Worm (Caenorhabditis elegans) whole organism, young adult: ENCODE data around the gene F59A6.11.

Experiments used
- B0019.2 ChIP-seq: fragments of 200-800 bp; sonication (Bioruptor generic); conservative IDR thresholded peaks from 2 replicates; pipeline ENCODE4 v1.3.6; 2022; ENCODE audit warnings: missing genetic modification reagents, missing genetic modification characterization, missing compliant biosample characterization
- B0261.1 ChIP-seq: sonication (generic microtip); optimal IDR thresholded peaks from 2 replicates; lab custom pipeline; 2016; ENCODE audit warnings: mild to moderate bottlenecking, missing genetic modification characterization, moderate library complexity, missing compliant biosample characterization
- C06A6.2 ChIP-seq: fragments of 200-800 bp; sonication (Bioruptor generic); conservative IDR thresholded peaks from 2 replicates; pipeline ENCODE4 v1.3.6; 2022; ENCODE audit warnings: missing genetic modification characterization, missing compliant biosample characterization
- F23B12.7 ChIP-seq: sonication (generic microtip); optimal IDR thresholded peaks from 2 replicates; lab custom pipeline; 2017; ENCODE audit warnings: missing genetic modification characterization, mild to moderate bottlenecking, missing compliant biosample characterization, antibody characterized with exemption, moderate library complexity; ENCODE audit not compliant: insufficient read depth
- F37B4.10 ChIP-seq: fragments of 200-800 bp; sonication (Bioruptor generic); IDR thresholded peaks from 2 replicates; pipeline ENCODE4 v1.3.6; 2022; ENCODE audit warnings: missing genetic modification characterization, missing compliant biosample characterization
- F52B5.7 ChIP-seq: sonication (generic microtip); optimal IDR thresholded peaks from 2 replicates; lab custom pipeline; 2016; ENCODE audit warnings: mild to moderate bottlenecking, missing genetic modification characterization, missing compliant biosample characterization
- F55B11.4 ChIP-seq: sonication (generic microtip); optimal IDR thresholded peaks from 2 replicates; lab custom pipeline; 2016; ENCODE audit warnings: missing compliant biosample characterization, missing genetic modification characterization, borderline replicate concordance; ENCODE audit not compliant: insufficient read depth
- F57C9.4 ChIP-seq: sonication (generic microtip); optimal IDR thresholded peaks from 2 replicates; lab custom pipeline; 2017; ENCODE audit warnings: mild to moderate bottlenecking, missing genetic modification characterization, missing compliant biosample characterization
- K11D2.4 ChIP-seq: fragments of 200-800 bp; sonication (Bioruptor generic); IDR thresholded peaks from 2 replicates; pipeline ENCODE4 v1.3.6; 2022; ENCODE audit warnings: missing genetic modification reagents, missing genetic modification characterization, missing compliant biosample characterization
- T07F8.4 ChIP-seq: sonication (generic microtip); optimal IDR thresholded peaks from 2 replicates; lab custom pipeline; 2016; ENCODE audit warnings: mild to moderate bottlenecking, missing genetic modification characterization, moderate library complexity, missing compliant biosample characterization
- Y53F4B.3 ChIP-seq: fragments of 200-800 bp; sonication (Bioruptor generic); IDR thresholded peaks from 2 replicates; pipeline ENCODE4 v1.3.6; 2022; ENCODE audit warnings: missing genetic modification reagents, missing genetic modification characterization, missing compliant biosample characterization
- ama-1 ChIP-seq, 3 experiments: fragments of 150-350 bp in 1 of 3; sonication (generic microtip) in 2 of 3; optimal IDR thresholded peaks; 2 replicates each; lab custom pipeline; 2014 to 2018; ENCODE audit warnings: missing biosample characterization in 2 of 3, missing genetic modification characterization in 2 of 3, missing genetic modification reagents in 2 of 3
- aptf-2 ChIP-seq: fragments of 200-800 bp; sonication (Bioruptor generic); conservative IDR thresholded peaks from 2 replicates; pipeline ENCODE4 v1.3.6; 2022; ENCODE audit warnings: missing genetic modification reagents, missing genetic modification characterization, missing compliant biosample characterization
- athp-1 ChIP-seq: sonication (generic microtip); optimal IDR thresholded peaks from 2 replicates; lab custom pipeline; 2017; ENCODE audit warnings: mild to moderate bottlenecking, missing genetic modification characterization, missing compliant biosample characterization
- attf-3 ChIP-seq: fragments of 200-800 bp; sonication (Bioruptor generic); conservative IDR thresholded peaks from 2 replicates; pipeline ENCODE4 v1.3.6; 2022; ENCODE audit warnings: missing genetic modification reagents, missing genetic modification characterization, missing compliant biosample characterization
- attf-5 ChIP-seq: fragments of 200-800 bp; sonication (Bioruptor generic); optimal IDR thresholded peaks from 2 replicates; lab custom pipeline; 2018; ENCODE audit warnings: mild to moderate bottlenecking, missing genetic modification characterization, missing compliant biosample characterization
- attf-6 ChIP-seq: fragments of 200-800 bp; sonication (Bioruptor generic); IDR thresholded peaks from 2 replicates; pipeline ENCODE4 v1.3.6; 2022; ENCODE audit warnings: missing genetic modification reagents, missing genetic modification characterization, missing compliant biosample characterization
- ccch-3 ChIP-seq: fragments of 200-800 bp; sonication (Bioruptor generic); optimal IDR thresholded peaks from 2 replicates; lab custom pipeline; 2018; ENCODE audit warnings: mild to moderate bottlenecking, missing genetic modification characterization, missing compliant biosample characterization
- cebp-2 ChIP-seq: fragments of 200-800 bp; sonication (Bioruptor generic); IDR thresholded peaks from 2 replicates; pipeline ENCODE4 v1.3.6; 2022; ENCODE audit warnings: missing genetic modification characterization, missing compliant biosample characterization
- ceh-58 ChIP-seq: fragments of 200-800 bp; sonication (Bioruptor generic); IDR thresholded peaks from 2 replicates; pipeline ENCODE4 v1.3.6; 2022; ENCODE audit warnings: missing genetic modification characterization, missing compliant biosample characterization
- ceh-79 ChIP-seq: sonication (generic microtip); optimal IDR thresholded peaks from 2 replicates; lab custom pipeline; 2017; ENCODE audit warnings: mild to moderate bottlenecking, missing genetic modification characterization, missing compliant biosample characterization
- dox-1 ChIP-seq: fragments of 200-800 bp; sonication (Bioruptor generic); IDR thresholded peaks from 2 replicates; pipeline ENCODE4 v1.3.6; 2022; ENCODE audit warnings: missing genetic modification reagents, missing genetic modification characterization, missing compliant biosample characterization
- egl-44 ChIP-seq: fragments of 200-800 bp; sonication (Bioruptor generic); IDR thresholded peaks from 2 replicates; pipeline ENCODE4 v1.3.6; 2022; ENCODE audit warnings: missing genetic modification reagents, missing genetic modification characterization, missing compliant biosample characterization
- ekl-4 ChIP-seq: fragments of 200-800 bp; sonication (Bioruptor generic); IDR thresholded peaks from 2 replicates; pipeline ENCODE4 v1.3.6; 2022; ENCODE audit warnings: missing genetic modification reagents, missing genetic modification characterization, missing compliant biosample characterization
- fkh-3 ChIP-seq: sonication (generic microtip); optimal IDR thresholded peaks from 2 replicates; lab custom pipeline; 2016; ENCODE audit warnings: mild to moderate bottlenecking, missing genetic modification characterization, missing compliant biosample characterization
- gei-17 ChIP-seq: fragments of 200-800 bp; sonication (Bioruptor generic); optimal IDR thresholded peaks from 2 replicates; lab custom pipeline; 2018; ENCODE audit warnings: mild to moderate bottlenecking, missing genetic modification characterization, missing compliant biosample characterization
- hmg-20 ChIP-seq: fragments of 200-800 bp; sonication (Bioruptor generic); IDR thresholded peaks from 2 replicates; pipeline ENCODE4 v1.3.6; 2022; ENCODE audit warnings: missing genetic modification reagents, missing genetic modification characterization, missing compliant biosample characterization
- let-607 ChIP-seq, 2 experiments: fragments of 200-800 bp in 1 of 2; sonication (Bioruptor generic) in 1 of 2; sonication (generic microtip) in 1 of 2; optimal IDR thresholded peaks; 2 replicates each; lab custom pipeline; 2016 to 2018; ENCODE audit warnings: mild to moderate bottlenecking in 2 of 2, missing compliant biosample characterization in 2 of 2, missing genetic modification characterization in 2 of 2, moderate library complexity in 2 of 2, missing genotype in 1 of 2
- lin-35 ChIP-seq, 3 experiments: fragments of 150-350 bp in 2 of 3; sonication (generic microtip) in 1 of 3; optimal IDR thresholded peaks; 2 replicates each; lab custom pipeline; 2014 to 2018; ENCODE audit warnings: missing biosample characterization in 3 of 3, missing genetic modification characterization in 3 of 3, missing genetic modification reagents in 3 of 3
- lir-1 ChIP-seq: fragments of 200-800 bp; sonication (Bioruptor generic); conservative IDR thresholded peaks from 2 replicates; pipeline ENCODE4 v1.3.6; 2022; ENCODE audit warnings: missing genetic modification reagents, missing genetic modification characterization, missing compliant biosample characterization
- madf-10 ChIP-seq: sonication (generic microtip); optimal IDR thresholded peaks from 2 replicates; lab custom pipeline; 2016; ENCODE audit warnings: mild to moderate bottlenecking, missing genetic modification characterization, missing compliant biosample characterization
- madf-3 ChIP-seq: fragments of 200-800 bp; sonication (Bioruptor generic); IDR thresholded peaks from 2 replicates; pipeline ENCODE4 v1.3.6; 2022; ENCODE audit warnings: missing genetic modification reagents, missing genetic modification characterization, missing compliant biosample characterization
- mcd-1 ChIP-seq: fragments of 200-800 bp; sonication (Bioruptor generic); IDR thresholded peaks from 2 replicates; pipeline ENCODE4 v1.3.6; 2022; ENCODE audit warnings: missing genetic modification reagents, missing genetic modification characterization, missing compliant biosample characterization
- nfyb-1 ChIP-seq: fragments of 200-800 bp; sonication (Bioruptor generic); IDR thresholded peaks from 2 replicates; pipeline ENCODE4 v1.3.6; 2022; ENCODE audit warnings: missing genetic modification reagents, missing genetic modification characterization, missing compliant biosample characterization
- nhr-179 ChIP-seq: sonication (generic microtip); optimal IDR thresholded peaks from 2 replicates; lab custom pipeline; 2016; ENCODE audit warnings: mild to moderate bottlenecking, missing genetic modification characterization, missing compliant biosample characterization
- nhr-90 ChIP-seq: sonication (generic microtip); optimal IDR thresholded peaks from 2 replicates; lab custom pipeline; 2016; ENCODE audit warnings: missing genotype, mild to moderate bottlenecking, missing genetic modification characterization, missing compliant biosample characterization
- pha-4 ChIP-seq: fragments of 150-350 bp; sonication (generic microtip); optimal IDR thresholded peaks from 2 replicates; lab custom pipeline; 2014; ENCODE audit warnings: missing biosample characterization, missing genetic modification reagents, missing genetic modification characterization
- rec-8 ChIP-seq, 2 experiments: sonication (generic microtip); optimal IDR thresholded peaks; 2 replicates each; lab custom pipeline; 2016; ENCODE audit warnings: mild to moderate bottlenecking in 2 of 2, missing genetic modification characterization in 2 of 2, missing genetic modification reagents in 2 of 2, missing genotype in 2 of 2, missing biosample characterization in 1 of 2, missing compliant biosample characterization in 1 of 2, moderate library complexity in 1 of 2
- sdz-38 ChIP-seq: sonication (generic microtip); optimal IDR thresholded peaks from 2 replicates; lab custom pipeline; 2016; ENCODE audit warnings: missing genotype, missing genetic modification characterization, missing compliant biosample characterization
- snpc-1.1 ChIP-seq: sonication (generic microtip); optimal IDR thresholded peaks from 2 replicates; lab custom pipeline; 2017; ENCODE audit warnings: missing genetic modification characterization, mild to moderate bottlenecking, missing compliant biosample characterization, antibody characterized with exemption, moderate library complexity, missing genotype, missing genetic modification reagents; ENCODE audit not compliant: insufficient read depth
- snpc-1.3 ChIP-seq: sonication (generic microtip); optimal IDR thresholded peaks from 2 replicates; lab custom pipeline; 2017; ENCODE audit warnings: missing genetic modification characterization, mild to moderate bottlenecking, missing compliant biosample characterization, antibody characterized with exemption, moderate library complexity, missing genotype, missing genetic modification reagents; ENCODE audit not compliant: insufficient read depth
- tlf-1 ChIP-seq: fragments of 200-800 bp; sonication (Bioruptor generic); optimal IDR thresholded peaks from 2 replicates; lab custom pipeline; 2018; ENCODE audit warnings: mild to moderate bottlenecking, missing genetic modification characterization, missing compliant biosample characterization
- unc-130 ChIP-seq: sonication (generic microtip); optimal IDR thresholded peaks from 2 replicates; lab custom pipeline; 2016; ENCODE audit warnings: missing genetic modification reagents, missing genetic modification characterization, missing compliant biosample characterization
- zim-3 ChIP-seq: sonication (generic microtip); optimal IDR thresholded peaks from 2 replicates; lab custom pipeline; 2017; ENCODE audit warnings: mild to moderate bottlenecking, missing genetic modification characterization, moderate library complexity, missing compliant biosample characterization
- ztf-18 ChIP-seq: sonication (generic microtip); optimal IDR thresholded peaks from 2 replicates; lab custom pipeline; 2016; ENCODE audit warnings: missing genotype, mild to moderate bottlenecking, missing genetic modification characterization, missing compliant biosample characterization
- ztf-26 ChIP-seq: sonication (generic microtip); optimal IDR thresholded peaks from 2 replicates; lab custom pipeline; 2017; ENCODE audit warnings: missing genetic modification characterization, missing compliant biosample characterization
- ztf-28 ChIP-seq: fragments of 200-800 bp; sonication (Bioruptor generic); IDR thresholded peaks from 2 replicates; pipeline ENCODE4 v1.3.6; 2022; ENCODE audit warnings: missing genetic modification reagents, missing genetic modification characterization, missing compliant biosample characterization
- ztf-6 ChIP-seq: fragments of 200-800 bp; sonication (Bioruptor generic); IDR thresholded peaks from 2 replicates; pipeline ENCODE4 v1.3.6; 2022; ENCODE audit warnings: missing genetic modification reagents, missing genetic modification characterization, missing compliant biosample characterization

The F59A6.11 gene

ce11 chrII:4999122-4999521 lies 565 bp upstream of the F59A6.11 start, which contains the start of gene citk-2 (continued):
- no peak for TF ChIP-seq athp-1
- no peak for TF ChIP-seq F23B12.7 (tag; lab: Kevin White, UChicago)
- TF ChIP-seq ceh-58 (GFP tag; lab: Robert Waterston, UW), result no peak
- no peak for TF ChIP-seq K11D2.4 (GFP tag; lab: Robert Waterston, UW)
- TF ChIP-seq Y53F4B.3, result no peak
- no peak for TF ChIP-seq F37B4.10 (GFP tag; lab: Robert Waterston, UW)
- no peak for TF ChIP-seq hmg-20 (GFP tag; lab: Robert Waterston, UW)
- no peak for TF ChIP-seq tlf-1 (GFP tag; lab: Kevin White, UChicago)
- no peak for TF ChIP-seq F52B5.7 (tag; lab: Kevin White, UChicago)
- TF ChIP-seq ztf-18 (tag; lab: Kevin White, UChicago), result peak; percentile 5
- TF ChIP-seq attf-3 (GFP tag; lab: Robert Waterston, UW), result peak; percentile 30; the same call in 1 of the 2 replicates
- peak; percentile 52 to 98 (median 71) for TF ChIP-seq lin-35 (GFP tag; optimal IDR thresholded peaks at IDR 0.05; lab: Kevin White, UChicago)
- no peak for TF ChIP-seq unc-130 (GFP tag; lab: Kevin White, UChicago)
- no peak for TF ChIP-seq F55B11.4 (tag; lab: Kevin White, UChicago)
- TF ChIP-seq fkh-3, result no peak
- TF ChIP-seq madf-10, result no peak
- TF ChIP-seq nhr-90 (tag; lab: Kevin White, UChicago), result no peak
- TF ChIP-seq T07F8.4 (tag; lab: Kevin White, UChicago), result no peak
- TF ChIP-seq nfyb-1 (GFP tag; lab: Robert Waterston, UW), result peak; percentile 74
- no peak for TF ChIP-seq cebp-2 (GFP tag; lab: Robert Waterston, UW)
- no peak for TF ChIP-seq nhr-179 (tag; lab: Kevin White, UChicago)
- no peak for TF ChIP-seq ceh-79
- no peak for TF ChIP-seq ama-1 (optimal IDR thresholded peaks at IDR 0.05; lab: Kevin White, UChicago)
- TF ChIP-seq ama-1 (GFP tag; optimal IDR thresholded peaks at IDR 0.05; lab: Kevin White, UChicago), result no peak
- TF ChIP-seq ekl-4 (GFP tag; lab: Robert Waterston, UW), result peak; percentile 70; the same call in 1 of the 2 replicates
- TF ChIP-seq dox-1 (GFP tag; lab: Robert Waterston, UW), result peak; percentile 30; the same call in 1 of the 2 replicates
- TF ChIP-seq sdz-38, result no peak
- no peak for TF ChIP-seq B0261.1 (tag; lab: Kevin White, UChicago)
- no peak for TF ChIP-seq zim-3 (tag; lab: Kevin White, UChicago)
- TF ChIP-seq B0019.2 (GFP tag; lab: Robert Waterston, UW), result no peak
- no peak for TF ChIP-seq gei-17 (GFP tag; lab: Kevin White, UChicago)
- no peak for TF ChIP-seq ccch-3
- no peak for TF ChIP-seq madf-3 (GFP tag; lab: Robert Waterston, UW)
- no peak for TF ChIP-seq ztf-28 (GFP tag; lab: Robert Waterston, UW)
- TF ChIP-seq F57C9.4 (tag; lab: Kevin White, UChicago), result no peak
- TF ChIP-seq rec-8 (tag; optimal IDR thresholded peaks at IDR 0.05; lab: Kevin White, UChicago), result no peak
- no peak for TF ChIP-seq lir-1
- no peak for TF ChIP-seq egl-44 (GFP tag; lab: Robert Waterston, UW)
- no peak for TF ChIP-seq ztf-6 (GFP tag; lab: Robert Waterston, UW)
- TF ChIP-seq ztf-26 (tag; lab: Kevin White, UChicago), result peak; percentile 4
- no peak for TF ChIP-seq let-607 (tag; optimal IDR thresholded peaks at IDR 0.05; lab: Kevin White, UChicago)
- TF ChIP-seq pha-4 (tag; lab: Kevin White, UChicago), result peak; percentile 90
- 0 out of 2 replicates have a peak, but pooled peaks have one; percentile 50 for TF ChIP-seq C06A6.2
- peak; percentile 19 for TF ChIP-seq attf-5
- peak; percentile 41 for TF ChIP-seq snpc-1.1
- TF ChIP-seq mcd-1 (GFP tag; lab: Robert Waterston, UW), result peak; percentile 79
- no peak for TF ChIP-seq attf-6 (GFP tag; lab: Robert Waterston, UW)
- TF ChIP-seq aptf-2 (GFP tag; lab: Robert Waterston, UW), result no peak
- TF ChIP-seq snpc-1.3, result no peak
